Fruit fly (Drosophila melanogaster): ENCODE measurements around the gene Brd.

dm6 chr3L:14962729-14963128 is 9.7 kb upstream of the Brd start:
- TF ChIP-seq Hr96 (GFP tag; optimal IDR thresholded peaks at IDR 0.05): no peak
- TF ChIP-seq tj (GFP tag; optimal IDR thresholded peaks at IDR 0.05): no peak
- no peak for TF ChIP-seq CG5204 (GFP tag; optimal IDR thresholded peaks at IDR 0.05)
- no peak for TF ChIP-seq cnc (optimal IDR thresholded peaks at IDR 0.05)
- TF ChIP-seq CG12768 (GFP tag; optimal IDR thresholded peaks at IDR 0.05): no peak
- TF ChIP-seq CG33017 (tag; optimal IDR thresholded peaks at IDR 0.05): no peak
- TF ChIP-seq toe (GFP tag; optimal IDR thresholded peaks at IDR 0.05): no peak
- no peak for TF ChIP-seq kay (GFP tag; ENCODE audit: borderline replicate concordance)
- TF ChIP-seq pad (GFP tag; optimal IDR thresholded peaks at IDR 0.05): no peak
- TF ChIP-seq CG7101 (tag; optimal IDR thresholded peaks at IDR 0.05): no peak
- TF ChIP-seq cic (GFP tag; optimal IDR thresholded peaks at IDR 0.05): no peak
- no peak for TF ChIP-seq Clk (GFP tag; optimal IDR thresholded peaks at IDR 0.05)
- no peak for TF ChIP-seq CG14711 (tag; optimal IDR thresholded peaks at IDR 0.05)
